Worm (Caenorhabditis elegans) whole organism, midembryonic: ENCODE data around the gene sdz-23.

Source experiments
- T22C8.4 ChIP-seq: fragments of 200-800 bp; sonication (Bioruptor generic); IDR thresholded peaks from 2 replicates; pipeline ENCODE4 v1.3.6; 2022; ENCODE audit warnings: missing genetic modification characterization, missing compliant biosample characterization
- med-1 ChIP-seq: sonication (generic microtip); optimal IDR thresholded peaks from 2 replicates; lab custom pipeline; 2017; ENCODE audit warnings: missing genetic modification characterization, mild to moderate bottlenecking, missing compliant biosample characterization, antibody characterized with exemption, missing genetic modification reagents; ENCODE audit not compliant: insufficient read depth
- ref-1 ChIP-seq: fragments of 200-800 bp; sonication (Bioruptor generic); conservative IDR thresholded peaks from 2 replicates; pipeline ENCODE4 v1.3.6; 2022; ENCODE audit warnings: missing genetic modification reagents, missing genetic modification characterization, missing compliant biosample characterization
- tab-1 ChIP-seq: fragments of 200-800 bp; sonication (Bioruptor generic); IDR thresholded peaks from 2 replicates; pipeline ENCODE4 v1.3.6; 2022; ENCODE audit warnings: missing genetic modification characterization, missing compliant biosample characterization
- ztf-23 ChIP-seq: fragments of 200-800 bp; sonication (Bioruptor generic); IDR thresholded peaks from 2 replicates; pipeline ENCODE4 v1.3.6; 2022; ENCODE audit warnings: missing genetic modification reagents, missing genetic modification characterization, missing compliant biosample characterization
- ztf-29 ChIP-seq: fragments of 200-800 bp; sonication (Bioruptor generic); IDR thresholded peaks from 2 replicates; pipeline ENCODE4 v1.3.6; 2022; ENCODE audit warnings: missing genetic modification reagents, missing genetic modification characterization, missing compliant biosample characterization

DNA sequence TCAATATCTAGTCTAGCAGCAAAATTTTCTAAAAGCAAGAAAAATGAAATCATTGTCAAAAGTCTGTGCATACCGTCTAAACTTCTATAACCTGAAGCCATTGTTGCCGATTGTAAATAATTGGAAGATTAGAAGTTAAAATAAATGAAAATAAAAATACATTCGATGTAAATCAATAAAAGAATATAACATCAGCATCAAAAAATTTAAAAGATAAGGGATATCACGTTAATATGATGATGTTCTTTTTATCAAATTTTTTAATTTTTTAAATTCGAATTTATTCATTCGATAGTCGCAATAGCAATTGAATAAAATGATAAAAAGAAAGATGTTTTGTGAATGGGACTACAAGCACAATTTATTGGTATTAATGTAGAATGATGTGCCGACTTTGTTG lies 14.3 kb upstream of the sdz-23 start, which contains the start of gene C09H5.7:
- TF ChIP-seq tab-1 (GFP tag; lab: Robert Waterston, UW), result no peak
- TF ChIP-seq ztf-29 (GFP tag; lab: Robert Waterston, UW), result no peak
- no peak for TF ChIP-seq T22C8.4 (GFP tag; lab: Robert Waterston, UW)
- no peak for TF ChIP-seq med-1
- TF ChIP-seq ztf-23, result no peak
- TF ChIP-seq ref-1 (GFP tag; lab: Robert Waterston, UW), result no peak
